Fruit fly (Drosophila melanogaster) whole organism, adult: ENCODE data around the gene CG12662.
A peak's percentile ranks its signal among the peaks of the same experiment; 100 is the strongest.

ENCODE experiments used
- CG11617 ChIP-seq: fragments of 200-800 bp; sonication (Bioruptor generic); optimal IDR thresholded peaks from 2 replicates; lab custom pipeline; 2017; ENCODE audit warnings: mild to moderate bottlenecking, missing biosample characterization, missing genetic modification reagents, missing genetic modification characterization
- CG12768 ChIP-seq: fragments of 200-800 bp; sonication (Bioruptor generic); optimal IDR thresholded peaks from 2 replicates; lab custom pipeline; 2017; ENCODE audit warnings: missing biosample characterization, missing genetic modification characterization, mild to moderate bottlenecking, moderate library complexity, missing genetic modification reagents
- CG14711 ChIP-seq: fragments of 200-800 bp; sonication (Bioruptor generic); optimal IDR thresholded peaks from 2 replicates; lab custom pipeline; 2018; ENCODE audit warnings: missing biosample characterization, mild to moderate bottlenecking, missing genetic modification characterization, moderate library complexity
- CG1620 ChIP-seq: fragments of 200-800 bp; sonication (Bioruptor generic); optimal IDR thresholded peaks from 2 replicates; lab custom pipeline; 2016; ENCODE audit warnings: missing biosample characterization, missing genetic modification characterization
- CG33017 ChIP-seq: fragments of 200-800 bp; sonication (Bioruptor generic); optimal IDR thresholded peaks from 2 replicates; lab custom pipeline; 2018; ENCODE audit warnings: missing biosample characterization, mild to moderate bottlenecking, missing genetic modification characterization, moderate library complexity
- CG5204 ChIP-seq: fragments of 200-800 bp; sonication (Bioruptor generic); optimal IDR thresholded peaks from 2 replicates; lab custom pipeline; 2016; ENCODE audit warnings: missing biosample characterization, missing genetic modification characterization
- CG7045 ChIP-seq: fragments of 200-800 bp; sonication (Bioruptor generic); optimal IDR thresholded peaks from 2 replicates; lab custom pipeline; 2017; ENCODE audit warnings: missing biosample characterization, mild to moderate bottlenecking, missing genetic modification characterization
- CG7101 ChIP-seq: fragments of 200-800 bp; sonication (Bioruptor generic); optimal IDR thresholded peaks from 2 replicates; lab custom pipeline; 2018; ENCODE audit warnings: missing biosample characterization, mild to moderate bottlenecking, missing genetic modification characterization, moderate library complexity
- Clk ChIP-seq: fragments of 200-800 bp; sonication (Bioruptor generic); optimal IDR thresholded peaks from 2 replicates; lab custom pipeline; 2017; ENCODE audit warnings: missing biosample characterization, missing genetic modification characterization
- Crg-1 ChIP-seq: fragments of 200-800 bp; sonication (Bioruptor generic); optimal IDR thresholded peaks from 2 replicates; lab custom pipeline; 2016; ENCODE audit warnings: missing biosample characterization, missing genetic modification characterization
- Hr96 ChIP-seq: fragments of 200-800 bp; sonication (Bioruptor generic); optimal IDR thresholded peaks from 2 replicates; lab custom pipeline; 2016; ENCODE audit warnings: missing biosample characterization, missing genetic modification characterization
- Mnt ChIP-seq: fragments of 200-800 bp; sonication (Bioruptor generic); optimal IDR thresholded peaks from 2 replicates; lab custom pipeline; 2016; ENCODE audit warnings: missing biosample characterization, mild to moderate bottlenecking, missing genetic modification characterization
- bab1 ChIP-seq: fragments of 200-800 bp; sonication (Bioruptor generic); optimal IDR thresholded peaks from 3 replicates; lab custom pipeline; 2019; ENCODE audit warnings: missing biosample characterization, mild to moderate bottlenecking, missing genetic modification characterization, moderate library complexity
- cic ChIP-seq: fragments of 200-800 bp; sonication (Bioruptor generic); optimal IDR thresholded peaks from 2 replicates; lab custom pipeline; 2017; ENCODE audit warnings: missing biosample characterization, mild to moderate bottlenecking, missing genetic modification characterization, moderate library complexity
- cnc ChIP-seq, 2 experiments: fragments of >200 bp; optimal IDR thresholded peaks; 2 replicates each; lab custom pipeline; 2017
- kay ChIP-seq: fragments of 200-800 bp; sonication (Bioruptor generic); peaks from one replicate; lab custom pipeline; 2016; ENCODE audit warnings: missing biosample characterization, missing genetic modification characterization, borderline replicate concordance
- ovo ChIP-seq: fragments of 200-800 bp; sonication (Bioruptor generic); optimal IDR thresholded peaks from 2 replicates; lab custom pipeline; 2016; ENCODE audit warnings: missing biosample characterization, missing genetic modification characterization
- pad ChIP-seq: fragments of 200-800 bp; sonication (Bioruptor generic); optimal IDR thresholded peaks from 3 replicates; lab custom pipeline; 2017; ENCODE audit warnings: missing biosample characterization, missing genetic modification characterization, mild to moderate bottlenecking, moderate library complexity, missing genetic modification reagents
- tj ChIP-seq: fragments of 200-800 bp; sonication (Bioruptor generic); optimal IDR thresholded peaks from 3 replicates; lab custom pipeline; 2017; ENCODE audit warnings: missing biosample characterization, mild to moderate bottlenecking, missing genetic modification characterization, moderate library complexity
- toe ChIP-seq: fragments of 200-800 bp; sonication (Bioruptor generic); optimal IDR thresholded peaks from 2 replicates; lab custom pipeline; 2016; ENCODE audit warnings: missing biosample characterization, missing genetic modification characterization

CG12662 gene

DNA sequence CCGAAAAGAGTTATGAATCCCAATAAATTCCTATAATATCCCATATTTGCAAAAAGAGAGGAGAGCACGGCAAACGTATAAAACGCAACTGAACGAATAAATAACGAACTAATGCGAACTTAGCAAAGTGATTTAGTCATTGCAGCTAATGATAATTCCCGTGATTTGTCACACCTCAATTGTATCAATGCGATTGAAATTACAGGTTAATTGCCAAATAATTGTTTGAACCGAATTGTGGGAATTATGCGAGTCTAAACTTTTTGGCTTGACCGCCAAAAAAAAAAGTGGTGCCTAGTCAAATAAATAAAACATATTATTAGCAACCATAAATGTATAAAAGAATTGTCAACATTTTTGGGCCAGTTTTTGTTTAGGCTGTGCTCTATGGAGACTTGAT, at the start of gene CG12662:
CG12662 (minus strand) TSS at position 101 of the 400 bp plus-strand sequence.
- TF ChIP-seq cic (GFP tag; lab: Kevin White, UChicago) (no peak), cnc (optimal IDR thresholded peaks at IDR 0.05; lab: Kevin White, UChicago) (no peak), pad (GFP tag; lab: Kevin White, UChicago) (no peak), Hr96 (GFP tag; lab: Kevin White, UChicago) (no peak), Clk (GFP tag; lab: Kevin White, UChicago) (no peak), ovo (GFP tag; lab: Kevin White, UChicago) (no peak), CG11617 (GFP tag; lab: Kevin White, UChicago) (no peak), Mnt (GFP tag; lab: Kevin White, UChicago) (no peak), CG33017 (tag; lab: Kevin White, UChicago) (no peak), toe (no peak), CG14711 (tag; lab: Kevin White, UChicago) (no peak), tj (GFP tag; lab: Kevin White, UChicago) (no peak), Crg-1 (GFP tag; lab: Kevin White, UChicago) (no peak), CG1620 (GFP tag; lab: Kevin White, UChicago) (no peak), CG5204 (GFP tag; lab: Kevin White, UChicago) (no peak), kay (GFP tag; lab: Kevin White, UChicago) (no peak), CG7101 (no peak)

DNA sequence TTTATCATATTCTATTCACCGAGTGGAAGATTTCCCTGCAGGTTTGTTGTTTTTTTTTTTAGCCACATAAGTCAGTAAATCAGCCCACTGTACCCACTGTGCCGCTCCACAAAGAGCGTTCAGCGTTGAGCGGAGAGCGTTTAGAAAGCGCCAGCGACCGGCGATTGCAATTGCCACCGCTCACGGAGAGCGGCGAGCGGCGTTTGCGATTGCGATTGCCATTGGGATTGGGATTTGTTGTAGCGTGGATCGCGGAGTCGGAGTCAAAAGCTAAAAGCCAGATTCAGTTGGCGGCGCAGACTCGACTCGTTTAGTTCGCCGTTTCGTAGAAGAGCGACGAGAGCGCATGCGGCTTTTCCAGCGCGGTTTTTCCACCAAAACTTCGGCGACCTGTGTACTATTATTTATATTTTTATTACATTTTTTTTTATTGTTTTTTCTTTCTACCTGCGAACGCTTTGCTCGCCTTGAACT, 45.7 kb upstream of the CG12662 start, which contains the start of gene Nost:
Nost (plus strand) TSS at position 306 of the 474 bp plus-strand sequence.
- TF ChIP-seq cic (GFP tag; lab: Kevin White, UChicago): peak; percentile 33
- TF ChIP-seq Mnt (GFP tag; lab: Kevin White, UChicago): peak; percentile 23
- peak; percentile 38 for TF ChIP-seq tj (GFP tag; lab: Kevin White, UChicago)
- no peak for TF ChIP-seq toe
- peak; percentile 27 for TF ChIP-seq bab1
- peak; percentile 13 for TF ChIP-seq CG12768
- TF ChIP-seq CG7045: no peak

DNA sequence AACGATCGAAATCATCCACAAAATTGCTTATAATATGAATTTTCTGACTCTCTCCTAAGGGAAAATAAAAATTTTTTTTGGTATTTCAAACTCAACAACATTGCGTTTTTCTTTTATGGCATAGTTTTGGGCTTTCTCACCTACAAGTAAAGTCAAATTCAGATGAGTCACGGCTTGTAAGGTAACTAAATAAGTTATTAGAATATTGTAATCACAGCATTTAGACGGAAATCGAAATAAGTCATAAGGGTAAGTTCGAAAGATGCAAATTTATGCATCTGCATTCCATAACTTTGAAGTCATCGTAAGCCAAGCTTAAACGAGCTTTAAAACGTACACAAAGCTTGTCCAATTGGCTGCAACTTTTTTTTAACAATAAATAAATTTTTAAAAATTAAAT, 45.2 kb upstream of the CG12662 start:
- TF ChIP-seq kay (GFP tag; lab: Kevin White, UChicago): peak; percentile 78
- TF ChIP-seq CG33017 (tag; lab: Kevin White, UChicago): no peak

dm6 chrX:9020092-9020491, 35.9 kb upstream of the CG12662 start:
- TF ChIP-seq CG14711 (tag; lab: Kevin White, UChicago) (no peak), Clk (GFP tag; lab: Kevin White, UChicago) (no peak), CG7045 (no peak), CG33017 (tag; lab: Kevin White, UChicago) (no peak), bab1 (no peak), tj (GFP tag; lab: Kevin White, UChicago) (no peak), CG5204 (GFP tag; lab: Kevin White, UChicago) (no peak), Hr96 (GFP tag; lab: Kevin White, UChicago) (no peak), cnc (optimal IDR thresholded peaks at IDR 0.05; lab: Kevin White, UChicago) (no peak), CG11617 (GFP tag; lab: Kevin White, UChicago) (no peak), CG1620 (GFP tag; lab: Kevin White, UChicago) (no peak), kay (GFP tag; lab: Kevin White, UChicago) (no peak), Crg-1 (GFP tag; lab: Kevin White, UChicago) (no peak), Mnt (GFP tag; lab: Kevin White, UChicago) (no peak), CG7101 (no peak), cic (GFP tag; lab: Kevin White, UChicago) (no peak), pad (GFP tag; lab: Kevin White, UChicago) (no peak), toe (no peak), CG12768 (no peak)

DNA sequence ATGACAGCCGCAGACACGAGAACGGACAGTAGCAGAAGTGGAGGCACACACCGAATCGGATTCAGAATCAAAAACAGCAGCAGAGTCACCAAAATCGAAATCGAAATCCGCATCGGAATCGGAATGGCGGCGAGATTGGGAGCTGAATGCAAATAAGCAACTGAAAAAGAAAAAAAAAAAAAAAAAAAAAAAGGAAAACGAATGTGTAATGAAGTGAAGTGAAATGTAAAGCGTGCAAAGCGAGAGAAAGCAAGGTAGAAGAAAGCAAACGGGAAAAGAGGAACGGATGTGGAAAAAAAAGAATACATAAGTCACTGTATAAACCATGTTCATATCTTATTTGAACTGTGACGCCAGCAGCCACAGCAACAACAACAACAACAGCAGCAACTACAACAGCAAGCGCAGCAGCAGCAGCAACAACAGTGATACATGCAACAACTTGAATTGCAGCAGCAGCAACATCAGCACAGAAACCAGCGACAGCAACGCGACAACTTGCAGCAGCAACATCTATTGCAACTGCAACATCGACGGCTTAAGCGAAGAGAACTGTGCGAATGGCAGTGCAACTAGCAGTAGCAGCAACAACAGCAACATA, 29.2 kb upstream of the CG12662 start:
- TF ChIP-seq CG12768: no peak
- no peak for TF ChIP-seq cic (GFP tag; lab: Kevin White, UChicago)
- no peak for TF ChIP-seq Hr96 (GFP tag; lab: Kevin White, UChicago)
- no peak for TF ChIP-seq Mnt (GFP tag; lab: Kevin White, UChicago)
- TF ChIP-seq pad (GFP tag; lab: Kevin White, UChicago): no peak
- no peak for TF ChIP-seq Clk (GFP tag; lab: Kevin White, UChicago)
- no peak for TF ChIP-seq ovo (GFP tag; lab: Kevin White, UChicago)
- no peak for TF ChIP-seq CG7045

DNA sequence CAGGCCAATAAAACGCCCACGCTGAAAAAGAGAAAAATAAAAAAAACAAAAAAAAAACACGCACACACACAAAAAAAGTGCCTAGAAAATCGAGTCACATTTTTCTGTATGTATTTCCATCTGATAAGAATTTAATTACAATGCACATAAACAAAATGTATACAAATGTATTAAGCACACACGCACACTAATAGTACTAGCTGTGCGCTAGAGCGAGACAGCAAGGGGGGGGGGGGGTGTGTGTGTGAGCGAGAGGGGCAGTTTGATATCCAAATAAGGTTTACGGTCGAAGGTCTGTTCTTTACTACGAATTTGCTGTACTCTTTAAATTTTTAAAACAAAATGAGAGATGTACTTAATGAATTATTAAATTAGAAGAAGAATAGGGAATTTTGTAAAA, 28.5 kb upstream of the CG12662 start:
- no peak for TF ChIP-seq toe
- TF ChIP-seq ovo (GFP tag; lab: Kevin White, UChicago): no peak
- TF ChIP-seq CG1620 (GFP tag; lab: Kevin White, UChicago): no peak
- TF ChIP-seq CG33017 (tag; lab: Kevin White, UChicago): no peak
- TF ChIP-seq tj (GFP tag; lab: Kevin White, UChicago): no peak
- TF ChIP-seq Clk (GFP tag; lab: Kevin White, UChicago): no peak
- TF ChIP-seq kay (GFP tag; lab: Kevin White, UChicago): no peak
- TF ChIP-seq CG12768: no peak
- no peak for TF ChIP-seq Mnt (GFP tag; lab: Kevin White, UChicago)
- no peak for TF ChIP-seq CG11617 (GFP tag; lab: Kevin White, UChicago)
- no peak for TF ChIP-seq CG7045
- TF ChIP-seq CG7101: no peak
- no peak for TF ChIP-seq CG5204 (GFP tag; lab: Kevin White, UChicago)
- no peak for TF ChIP-seq cnc (optimal IDR thresholded peaks at IDR 0.05; lab: Kevin White, UChicago)
- TF ChIP-seq Crg-1 (GFP tag; lab: Kevin White, UChicago): no peak
- TF ChIP-seq pad (GFP tag; lab: Kevin White, UChicago): no peak
